Worm (Caenorhabditis elegans): ENCODE measurements around the gene sri-46.

Gene sri-46

DNA sequence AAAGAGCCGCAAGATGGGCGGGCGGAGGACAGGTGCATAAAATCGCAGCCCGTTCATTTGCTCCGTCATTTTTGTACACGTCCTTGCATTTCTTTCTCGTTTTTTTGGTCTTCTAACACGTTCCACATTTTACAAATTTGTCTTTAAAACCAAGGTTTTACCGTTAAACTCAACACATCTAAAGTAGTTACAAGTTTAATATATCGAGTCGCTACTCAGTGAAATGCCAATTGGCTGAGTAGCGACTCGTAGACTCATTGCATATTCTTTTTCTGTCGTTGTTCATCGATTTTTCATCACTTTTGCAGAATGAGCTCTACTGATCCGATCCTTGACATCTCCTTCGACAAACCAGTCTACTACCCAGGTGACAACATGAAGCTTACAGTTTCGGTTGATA, 43.7 kb downstream of the sri-46 start, which contains the start of gene arrd-1:
Gene arrd-1, plus strand, starts transcription at position 301 of the 400 bp plus-strand sequence.
- TF ChIP-seq ceh-90 (tag; optimal IDR thresholded peaks at IDR 0.05) = no peak
- no peak for TF ChIP-seq efl-1 (optimal IDR thresholded peaks at IDR 0.05)
- peak in 1 of 2 experiments; percentile 3 for TF ChIP-seq efl-1 (GFP tag; optimal IDR thresholded peaks at IDR 0.05 in 1 of 2)

DNA sequence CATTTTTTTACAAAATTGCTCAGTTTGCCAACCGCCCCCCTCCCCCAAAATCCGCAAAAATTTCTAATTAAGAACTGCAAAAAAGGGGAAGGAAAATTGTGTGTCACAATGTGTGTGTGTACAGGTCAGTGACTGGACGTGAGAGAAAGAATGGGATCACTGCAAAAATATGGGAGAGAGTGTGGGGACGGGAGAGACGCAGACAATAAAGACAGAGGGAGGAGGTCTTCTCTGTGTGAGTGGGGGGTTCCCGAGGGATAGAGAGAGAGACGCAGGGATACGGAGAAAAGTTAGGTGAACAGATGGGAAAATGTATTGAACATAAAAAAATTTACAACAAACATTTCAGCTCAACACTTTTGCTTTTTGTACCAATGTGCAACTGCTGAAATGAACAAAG, 45.0 kb downstream of the sri-46 start:
- peak; percentile 57; the same call in 1 of the 2 replicates for TF ChIP-seq grh-1 (GFP tag; IDR thresholded peaks at IDR 0.05)
- peak; percentile 60 for TF ChIP-seq swsn-7 (tag; optimal IDR thresholded peaks at IDR 0.05)
- no peak for TF ChIP-seq pax-3 (tag; optimal IDR thresholded peaks at IDR 0.05)
- TF ChIP-seq unc-98 (GFP tag; IDR thresholded peaks at IDR 0.05) = peak; percentile 41; the same call in 1 of the 2 replicates
- no peak for TF ChIP-seq Y116A8C.19 (tag; optimal IDR thresholded peaks at IDR 0.05; ENCODE audit: borderline replicate concordance)
- TF ChIP-seq mep-1 (tag; optimal IDR thresholded peaks at IDR 0.05) = peak; percentile 64
- TF ChIP-seq elt-3 (tag; optimal IDR thresholded peaks at IDR 0.05) = peak in 2 of 6 experiments; percentile 20 to 51
- peak; percentile 56 for TF ChIP-seq dsc-1 (tag; optimal IDR thresholded peaks at IDR 0.05)
- TF ChIP-seq nhr-71 (tag; optimal IDR thresholded peaks at IDR 0.05) = peak; percentile 77
- peak; percentile 71 for TF ChIP-seq rnt-1 (tag; optimal IDR thresholded peaks at IDR 0.05)
- peak; percentile 33 for TF ChIP-seq pag-3 (tag; optimal IDR thresholded peaks at IDR 0.05; ENCODE audit: borderline replicate concordance, insufficient read depth)
- TF ChIP-seq lsy-2 (tag; optimal IDR thresholded peaks at IDR 0.05) = peak in 1 of 2 experiments; percentile 59
- no peak for TF ChIP-seq snpc-4 (tag; optimal IDR thresholded peaks at IDR 0.05)
- TF ChIP-seq lin-14 (GFP tag; optimal IDR thresholded peaks at IDR 0.05) = peak; percentile 90
- peak; percentile 79 for TF ChIP-seq snu-23 (GFP tag; optimal IDR thresholded peaks at IDR 0.05)
- peak; percentile 59 for TF ChIP-seq nhr-90 (tag; optimal IDR thresholded peaks at IDR 0.05; ENCODE audit: poor library complexity)
- TF ChIP-seq F16B12.6 (tag; optimal IDR thresholded peaks at IDR 0.05) = peak; percentile 36
- no peak for TF ChIP-seq fkh-8 (tag; optimal IDR thresholded peaks at IDR 0.05)
- no peak for TF ChIP-seq hpl-2 (GFP tag; optimal IDR thresholded peaks at IDR 0.05)
- peak; percentile 63 for TF ChIP-seq nhr-20 (tag; optimal IDR thresholded peaks at IDR 0.05)
- TF ChIP-seq aly-2 (tag; optimal IDR thresholded peaks at IDR 0.05) = no peak
- no peak for TF ChIP-seq unc-86 (tag; optimal IDR thresholded peaks at IDR 0.05)
- TF ChIP-seq ceh-88 (GFP tag; IDR thresholded peaks at IDR 0.05) = no peak
- no peak for TF ChIP-seq fkh-4 (tag; optimal IDR thresholded peaks at IDR 0.05; ENCODE audit: borderline replicate concordance)
- peak; percentile 63 to 68 for TF ChIP-seq efl-1 (optimal IDR thresholded peaks at IDR 0.05)
- TF ChIP-seq efl-1 (GFP tag; optimal IDR thresholded peaks at IDR 0.05 in 1 of 2) = peak; percentile 31 to 90
- no peak for TF ChIP-seq zag-1 (tag; optimal IDR thresholded peaks at IDR 0.05)
- TF ChIP-seq tbx-2 (tag; optimal IDR thresholded peaks at IDR 0.05) = peak; percentile 43
- peak; percentile 29 to 59 for TF ChIP-seq lin-35 (GFP tag; optimal IDR thresholded peaks at IDR 0.05)
- peak; percentile 38 for TF ChIP-seq nhr-77 (tag; optimal IDR thresholded peaks at IDR 0.05)
- peak; percentile 5 for TF ChIP-seq lir-3 (tag; optimal IDR thresholded peaks at IDR 0.05; ENCODE audit: poor library complexity)
- no peak for TF ChIP-seq sptf-1 (tag; optimal IDR thresholded peaks at IDR 0.05)
- TF ChIP-seq egl-27 (tag; optimal IDR thresholded peaks at IDR 0.05) = no peak
- TF ChIP-seq elt-2 (tag; optimal IDR thresholded peaks at IDR 0.05) = no peak
- peak; percentile 89 for TF ChIP-seq nhr-85 (tag)
- TF ChIP-seq mdl-1 (tag; optimal IDR thresholded peaks at IDR 0.05) = peak in 1 of 2 experiments; percentile 52
- TF ChIP-seq nhr-19 (GFP tag; conservative IDR thresholded peaks at IDR 0.05) = peak; percentile 49; the same call in 1 of the 2 replicates
- TF ChIP-seq dpl-1 (GFP tag; optimal IDR thresholded peaks at IDR 0.05) = peak; percentile 15 to 46 (median 44)
- TF ChIP-seq blmp-1 (tag; optimal IDR thresholded peaks at IDR 0.05) = peak; percentile 69

DNA sequence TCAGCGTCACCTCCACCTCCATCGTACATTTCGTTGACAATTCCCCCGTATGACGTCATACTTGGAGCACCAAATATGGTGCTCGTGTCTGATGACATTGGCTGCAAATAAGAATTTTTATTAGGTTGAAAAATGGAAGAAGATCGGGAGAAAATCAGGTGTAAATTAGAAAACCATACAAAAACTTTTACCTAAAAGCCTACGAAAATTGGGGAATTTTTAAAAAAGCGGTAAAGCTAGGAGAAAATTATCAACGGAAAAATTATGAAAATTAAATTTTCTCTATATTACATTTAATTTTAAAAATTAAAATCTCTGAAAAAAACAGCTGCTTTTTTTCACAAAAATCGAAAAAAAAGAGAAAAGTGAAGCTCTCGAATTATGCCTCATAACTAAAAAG, 46.5 kb downstream of the sri-46 start, which contains the start of gene T04B8.5:
Gene T04B8.5, minus strand, starts transcription at position 101 of the 400 bp plus-strand sequence.
- no peak for TF ChIP-seq sup-37 (GFP tag; optimal IDR thresholded peaks at IDR 0.05)
- no peak for TF ChIP-seq unc-98 (GFP tag; IDR thresholded peaks at IDR 0.05)
- TF ChIP-seq nhr-71 (tag; optimal IDR thresholded peaks at IDR 0.05) = no peak
- TF ChIP-seq lin-39 (tag; optimal IDR thresholded peaks at IDR 0.05) = no peak
- no peak for TF ChIP-seq efl-1 (optimal IDR thresholded peaks at IDR 0.05)
- TF ChIP-seq efl-1 (GFP tag; optimal IDR thresholded peaks at IDR 0.05 in 1 of 2) = no peak
- TF ChIP-seq nhr-11 (tag; optimal IDR thresholded peaks at IDR 0.05) = no peak
- no peak for TF ChIP-seq nhr-77 (tag; optimal IDR thresholded peaks at IDR 0.05)
- no peak for TF ChIP-seq alr-1 (tag; optimal IDR thresholded peaks at IDR 0.05; ENCODE audit: borderline replicate concordance)
- TF ChIP-seq lin-13 (GFP tag; optimal IDR thresholded peaks at IDR 0.05) = no peak
- no peak for TF ChIP-seq lin-35 (GFP tag; optimal IDR thresholded peaks at IDR 0.05)
- no peak for TF ChIP-seq swsn-7 (tag; optimal IDR thresholded peaks at IDR 0.05)
- no peak for TF ChIP-seq zag-1 (tag; optimal IDR thresholded peaks at IDR 0.05)
- no peak for TF ChIP-seq ztf-4 (tag; optimal IDR thresholded peaks at IDR 0.05)
